Fruit fly (Drosophila melanogaster) whole organism, prepupa: Measurements from ENCODE around the gene CG14050.

Experiments used
- CG10631 ChIP-seq: fragments of 200-800 bp; sonication (Bioruptor generic); optimal IDR thresholded peaks from 2 replicates; lab custom pipeline; 2016; ENCODE audit warnings: missing biosample characterization, missing genetic modification characterization
- CG11294 ChIP-seq: fragments of 200-800 bp; sonication (Bioruptor generic); IDR thresholded peaks from 2 replicates; pipeline ENCODE4 v1.3.6; 2022; ENCODE audit warnings: missing biosample characterization, missing genetic modification characterization
- CG32006 ChIP-seq: fragments of 200-800 bp; sonication (Bioruptor generic); optimal IDR thresholded peaks from 3 replicates; lab custom pipeline; 2017; ENCODE audit warnings: missing biosample characterization, mild to moderate bottlenecking, missing genetic modification characterization
- CG7368 ChIP-seq: fragments of 200-800 bp; sonication (Bioruptor generic); optimal IDR thresholded peaks from 3 replicates; lab custom pipeline; 2016; ENCODE audit warnings: missing biosample characterization, missing genetic modification characterization
- CG8319 ChIP-seq: fragments of 200-800 bp; sonication (Bioruptor generic); optimal IDR thresholded peaks from 3 replicates; lab custom pipeline; 2016; ENCODE audit warnings: missing biosample characterization, missing genetic modification characterization
- Gug ChIP-seq: fragments of 200-800 bp; sonication (Bioruptor generic); IDR thresholded peaks from 2 replicates; pipeline ENCODE4 v1.3.6; 2022; ENCODE audit warnings: missing biosample characterization, missing genetic modification characterization
- lz ChIP-seq: fragments of 200-800 bp; sonication (Bioruptor generic); optimal IDR thresholded peaks from 3 replicates; lab custom pipeline; 2016; ENCODE audit warnings: missing biosample characterization, missing genetic modification characterization
- net ChIP-seq: fragments of 200-800 bp; sonication (Bioruptor generic); optimal IDR thresholded peaks from 3 replicates; lab custom pipeline; 2016; ENCODE audit warnings: missing biosample characterization, missing genetic modification characterization

DNA sequence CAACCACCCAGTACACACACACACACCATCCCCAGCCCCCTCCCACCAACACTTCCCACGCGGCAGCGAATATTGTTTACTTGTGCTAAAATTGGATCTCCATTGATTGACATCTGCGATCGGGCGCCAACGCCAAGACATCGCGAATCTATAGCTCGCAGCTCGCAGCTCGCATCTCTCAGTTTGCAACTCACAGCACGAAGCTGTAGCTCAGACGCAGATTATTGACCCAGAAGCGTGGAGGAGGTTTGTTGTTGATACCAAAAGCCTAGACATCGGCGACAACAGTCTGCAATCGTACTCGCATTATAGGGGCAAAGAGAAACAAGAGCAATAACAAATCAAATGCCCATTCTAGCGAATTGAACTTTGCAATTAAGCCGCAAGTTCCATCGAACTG is 11.2 kb upstream of the CG14050 start:
- TF ChIP-seq CG10631 (GFP tag; lab: Kevin White, UChicago) (no peak), Gug (GFP tag; lab: Robert Waterston, UW) (no peak), CG11294 (no peak), CG32006 (no peak), CG7368 (GFP tag; lab: Kevin White, UChicago) (no peak), lz (no peak), CG8319 (GFP tag; lab: Kevin White, UChicago) (no peak), net (GFP tag; lab: Kevin White, UChicago) (no peak)
